Worm (Caenorhabditis elegans): Measurements from ENCODE around the gene sfxn-5.
A peak's percentile ranks its signal among the peaks of the same experiment; 100 is the strongest.

sfxn-5 gene

DNA sequence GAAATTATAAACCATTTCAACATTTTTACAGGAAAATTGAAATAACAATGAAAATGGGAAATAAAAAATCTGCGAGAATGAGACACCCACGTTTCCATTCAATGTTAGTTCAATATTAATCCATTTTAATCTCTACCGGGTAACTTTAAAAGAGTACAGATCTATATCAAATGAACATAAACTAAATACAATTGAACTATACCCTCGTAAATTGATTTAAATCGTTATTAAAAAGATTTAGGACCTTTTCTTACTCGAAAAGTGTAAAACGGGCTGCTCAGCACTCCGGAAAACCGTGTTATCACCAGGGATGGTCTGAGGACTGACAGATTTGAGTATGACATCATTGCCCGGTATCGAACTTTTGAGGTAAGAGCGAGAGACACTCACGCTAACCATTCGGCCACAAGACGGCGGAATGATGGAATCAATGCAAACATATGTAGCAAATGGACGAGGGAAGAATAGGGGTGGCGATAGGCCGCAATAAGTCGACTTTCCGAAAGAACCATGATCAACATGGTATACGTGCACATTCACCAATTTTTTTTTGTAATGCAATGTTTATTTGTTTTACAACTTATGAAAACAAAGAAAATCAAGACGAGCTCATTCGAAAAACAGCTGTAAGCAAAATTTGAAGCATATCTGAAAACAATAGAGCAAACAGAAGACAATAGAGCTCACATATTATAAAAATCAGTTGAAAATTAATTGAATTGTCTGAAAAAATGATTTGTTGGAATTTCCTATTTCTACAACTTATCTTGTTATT is 2.3 kb upstream of the sfxn-5 start, which contains the start of the genes chst-1 and C41C4.9 (continued):
- peak; percentile 89 to 91; a peak in 3 of 4 replicates for TF ChIP-seq madf-5 (GFP tag; IDR thresholded peaks at IDR 0.05)
- peak; percentile 96 for TF ChIP-seq lin-1 (GFP tag; IDR thresholded peaks at IDR 0.05)
- TF ChIP-seq mxl-2 (GFP tag; conservative IDR thresholded peaks at IDR 0.05): peak; percentile 71; the same call in 1 of the 2 replicates
- 0 out of 2 replicates have a peak, but pooled peaks have one; percentile 56 for TF ChIP-seq Y75B8A.6 (GFP tag; IDR thresholded peaks at IDR 0.05)
- TF ChIP-seq daf-8 (GFP tag; IDR thresholded peaks at IDR 0.05): 0 out of 2 replicates have a peak, but pooled peaks have one; percentile 70
- peak; percentile 81; the same call in 1 of the 2 replicates for TF ChIP-seq D1046.2 (GFP tag; IDR thresholded peaks at IDR 0.05)
- peak; percentile 93 for TF ChIP-seq F44E2.7 (GFP tag; IDR thresholded peaks at IDR 0.05)
- no peak for TF ChIP-seq ZK546.5 (tag; optimal IDR thresholded peaks at IDR 0.05)
- TF ChIP-seq lin-15B (tag; optimal IDR thresholded peaks at IDR 0.05): no peak
- peak; percentile 89; the same call in 1 of the 2 replicates for TF ChIP-seq dmd-9 (GFP tag; IDR thresholded peaks at IDR 0.05)
- no peak for TF ChIP-seq R02D3.7 (tag; optimal IDR thresholded peaks at IDR 0.05)
- TF ChIP-seq Y5F2A.4 (GFP tag; optimal IDR thresholded peaks at IDR 0.05): peak; percentile 86
- TF ChIP-seq lsy-2 (tag; optimal IDR thresholded peaks at IDR 0.05): peak in 1 of 2 experiments; percentile 59
- TF ChIP-seq mdl-1 (tag; optimal IDR thresholded peaks at IDR 0.05): peak in 1 of 2 experiments; percentile 8
- TF ChIP-seq nhr-42 (GFP tag; IDR thresholded peaks at IDR 0.05): no peak; the same call in none of the 2 replicates
- no peak for TF ChIP-seq daf-12 (tag; optimal IDR thresholded peaks at IDR 0.05)
- TF ChIP-seq duxl-1 (tag; optimal IDR thresholded peaks at IDR 0.05; ENCODE audit: poor library complexity): peak; percentile 81
- peak; percentile 20 for TF ChIP-seq pqm-1 (tag; optimal IDR thresholded peaks at IDR 0.05)
- TF ChIP-seq ceh-32 (tag; optimal IDR thresholded peaks at IDR 0.05; ENCODE audit: poor library complexity): no peak
- peak; percentile 98; the same call in 1 of the 2 replicates for TF ChIP-seq lim-7 (GFP tag; IDR thresholded peaks at IDR 0.05)
- peak; percentile 66; the same call in 1 of the 2 replicates for TF ChIP-seq ZK337.2 (GFP tag; IDR thresholded peaks at IDR 0.05)
- no peak for TF ChIP-seq lin-39 (tag; optimal IDR thresholded peaks at IDR 0.05)
- no peak for TF ChIP-seq ces-1 (GFP tag; optimal IDR thresholded peaks at IDR 0.05)
- peak; percentile 3 for TF ChIP-seq snpc-4 (tag; optimal IDR thresholded peaks at IDR 0.05)
- TF ChIP-seq nhr-237 (tag; optimal IDR thresholded peaks at IDR 0.05): no peak
- TF ChIP-seq arid-1 (GFP tag; conservative IDR thresholded peaks at IDR 0.05): peak; percentile 91
- peak; percentile 83 for TF ChIP-seq unc-130 (GFP tag; optimal IDR thresholded peaks at IDR 0.05)
- TF ChIP-seq Y48G9A.11 (GFP tag; IDR thresholded peaks at IDR 0.05): peak; percentile 84; the same call in 1 of the 2 replicates
- no peak for TF ChIP-seq ceh-62 (tag; optimal IDR thresholded peaks at IDR 0.05)
- TF ChIP-seq hlh-11 (tag; optimal IDR thresholded peaks at IDR 0.05): peak; percentile 74
- TF ChIP-seq nhr-6 (tag; optimal IDR thresholded peaks at IDR 0.05): peak; percentile 79
- TF ChIP-seq aha-1 (tag): peak; percentile 93
- peak; percentile 71 for TF ChIP-seq hlh-30 (tag; optimal IDR thresholded peaks at IDR 0.05; ENCODE audit: insufficient read depth)
- peak; percentile 77 for TF ChIP-seq sdz-12 (GFP tag; optimal IDR thresholded peaks at IDR 0.05)
- TF ChIP-seq lin-38 (GFP tag; IDR thresholded peaks at IDR 0.05): no peak; the same call in 1 of the 2 replicates
- TF ChIP-seq egl-43 (GFP tag; IDR thresholded peaks at IDR 0.05): no peak; the same call in 1 of the 2 replicates
- TF ChIP-seq mxl-3 (GFP tag; optimal IDR thresholded peaks at IDR 0.05): peak; percentile 82
- TF ChIP-seq madf-9 (GFP tag; conservative IDR thresholded peaks at IDR 0.05): peak; percentile 90
- no peak for TF ChIP-seq zip-2 (tag; optimal IDR thresholded peaks at IDR 0.05)
- TF ChIP-seq php-3 (GFP tag; IDR thresholded peaks at IDR 0.05): peak; percentile 90
- peak; percentile 95 for TF ChIP-seq Y105C5A.15 (GFP tag; IDR thresholded peaks at IDR 0.05)
- no peak for TF ChIP-seq fos-1 (tag; optimal IDR thresholded peaks at IDR 0.05)
- TF ChIP-seq aly-2 (tag; optimal IDR thresholded peaks at IDR 0.05): peak; percentile 79
- TF ChIP-seq vab-7 (GFP tag; IDR thresholded peaks at IDR 0.05): peak; percentile 94
- peak; percentile 83 for TF ChIP-seq zfp-3 (GFP tag; conservative IDR thresholded peaks at IDR 0.05)
- TF ChIP-seq ceh-28 (tag; optimal IDR thresholded peaks at IDR 0.05): no peak
- no peak for TF ChIP-seq skn-1 (tag; optimal IDR thresholded peaks at IDR 0.05)
- no peak for TF ChIP-seq tag-97 (GFP tag; IDR thresholded peaks at IDR 0.05)
- no peak for TF ChIP-seq fkh-10 (GFP tag; optimal IDR thresholded peaks at IDR 0.05)
